Worm (Caenorhabditis elegans) whole organism, L1 larva: ENCODE data around the gene col-105.

ENCODE experiments used
- C34B4.2 ChIP-seq: sonication (generic microtip); optimal IDR thresholded peaks from 2 replicates; lab custom pipeline; 2017; ENCODE audit warnings: mild to moderate bottlenecking, missing genetic modification characterization, missing compliant biosample characterization
- aha-1 ChIP-seq: fragments of 150-350 bp; optimal IDR thresholded peaks from 2 replicates; lab custom pipeline; 2014; ENCODE audit warnings: missing biosample characterization, missing genetic modification characterization
- blmp-1 ChIP-seq: fragments of 150-350 bp; optimal IDR thresholded peaks from 2 replicates; lab custom pipeline; 2014; ENCODE audit warnings: missing biosample characterization, missing genetic modification characterization
- ceh-63 ChIP-seq: fragments of 200-800 bp; sonication (Bioruptor generic); optimal IDR thresholded peaks from 2 replicates; lab custom pipeline; 2018; ENCODE audit warnings: mild to moderate bottlenecking, missing genetic modification characterization, missing compliant biosample characterization
- ceh-88 ChIP-seq: fragments of 200-800 bp; sonication (Bioruptor generic); IDR thresholded peaks from 2 replicates; pipeline ENCODE4 v1.3.6; 2022; ENCODE audit warnings: missing genetic modification characterization, missing compliant biosample characterization
- ceh-90 ChIP-seq: sonication (generic microtip); optimal IDR thresholded peaks from 2 replicates; lab custom pipeline; 2016; ENCODE audit warnings: missing genetic modification characterization, missing compliant biosample characterization
- dpl-1 ChIP-seq, 3 experiments: fragments of 150-350 bp in 2 of 3; sonication (generic microtip) in 1 of 3; optimal IDR thresholded peaks; 2 replicates each; lab custom pipeline; 2014 to 2017; ENCODE audit warnings: missing biosample characterization in 3 of 3, missing genetic modification characterization in 3 of 3, missing genetic modification reagents in 3 of 3
- efl-1 ChIP-seq, 4 experiments: fragments of 150-350 bp; optimal IDR thresholded peaks in 3 of 4; peaks in 1 of 4; 1 replicate in 1 of 4; 2 replicates in 3 of 4; lab custom pipeline; 2014; ENCODE audit warnings: missing biosample characterization in 2 of 4, missing genetic modification characterization in 2 of 4, missing genetic modification reagents in 2 of 4
- efl-3 ChIP-seq: fragments of 200-800 bp; sonication (Bioruptor generic); optimal IDR thresholded peaks from 2 replicates; lab custom pipeline; 2018; ENCODE audit warnings: mild to moderate bottlenecking, missing genetic modification characterization, missing compliant biosample characterization
- egl-13 ChIP-seq: sonication (generic microtip); optimal IDR thresholded peaks from 2 replicates; lab custom pipeline; 2016; ENCODE audit warnings: missing genotype, missing genetic modification reagents, missing genetic modification characterization, missing compliant biosample characterization
- elt-3 ChIP-seq, 6 experiments: fragments of 150-350 bp in 1 of 6; sonication (generic microtip); optimal IDR thresholded peaks; 2 replicates each; lab custom pipeline; 2017 to 2018; ENCODE audit warnings: missing biosample characterization in 6 of 6, missing genetic modification characterization in 6 of 6, inconsistent platforms in 1 of 6
- ets-5 ChIP-seq: fragments of 200-800 bp; sonication (Bioruptor generic); IDR thresholded peaks from 2 replicates; pipeline ENCODE4 v1.3.6; 2022; ENCODE audit warnings: missing genetic modification characterization, missing compliant biosample characterization
- fkh-8 ChIP-seq: sonication (generic microtip); optimal IDR thresholded peaks from 2 replicates; lab custom pipeline; 2016; ENCODE audit warnings: mild to moderate bottlenecking, missing genetic modification characterization, missing compliant biosample characterization
- fos-1 ChIP-seq: fragments of 150-350 bp; optimal IDR thresholded peaks from 2 replicates; lab custom pipeline; 2014; ENCODE audit warnings: missing biosample characterization, missing genetic modification characterization
- grh-1 ChIP-seq: fragments of 200-800 bp; sonication (Bioruptor generic); IDR thresholded peaks from 2 replicates; pipeline ENCODE4 v1.3.6; 2022; ENCODE audit warnings: missing genetic modification reagents, missing genetic modification characterization, missing compliant biosample characterization
- jun-1 ChIP-seq: fragments of 150-350 bp; optimal IDR thresholded peaks from 2 replicates; lab custom pipeline; 2014; ENCODE audit warnings: missing biosample characterization, missing genetic modification reagents, missing genetic modification characterization
- lin-15B ChIP-seq: fragments of 150-350 bp; sonication (generic microtip); optimal IDR thresholded peaks from 3 replicates; lab custom pipeline; 2014; ENCODE audit warnings: missing biosample characterization, missing genetic modification characterization
- lin-39 ChIP-seq: fragments of 150-350 bp; optimal IDR thresholded peaks from 2 replicates; lab custom pipeline; 2014; ENCODE audit warnings: missing biosample characterization, missing genetic modification reagents, missing genetic modification characterization
- mef-2 ChIP-seq: fragments of 150-350 bp; optimal IDR thresholded peaks from 2 replicates; lab custom pipeline; 2014; ENCODE audit warnings: missing biosample characterization, missing genetic modification characterization
- nhr-11 ChIP-seq: fragments of 150-350 bp; optimal IDR thresholded peaks from 2 replicates; lab custom pipeline; 2014; ENCODE audit warnings: missing biosample characterization, missing genetic modification characterization
- nhr-12 ChIP-seq: sonication (generic microtip); optimal IDR thresholded peaks from 2 replicates; lab custom pipeline; 2017; ENCODE audit warnings: missing biosample characterization, missing genetic modification characterization
- nhr-20 ChIP-seq: sonication (generic microtip); optimal IDR thresholded peaks from 2 replicates; lab custom pipeline; 2016; ENCODE audit warnings: mild to moderate bottlenecking, missing genetic modification characterization, missing compliant biosample characterization
- nhr-71 ChIP-seq: sonication (generic microtip); optimal IDR thresholded peaks from 2 replicates; lab custom pipeline; 2016; ENCODE audit warnings: mild to moderate bottlenecking, missing genetic modification characterization, moderate library complexity, missing compliant biosample characterization
- nhr-76 ChIP-seq: sonication (generic microtip); optimal IDR thresholded peaks from 2 replicates; lab custom pipeline; 2017; ENCODE audit warnings: missing biosample characterization, missing genetic modification characterization
- nhr-77 ChIP-seq: fragments of 150-350 bp; optimal IDR thresholded peaks from 2 replicates; lab custom pipeline; 2014; ENCODE audit warnings: missing biosample characterization, missing genetic modification characterization
- nhr-85 ChIP-seq: sonication (generic microtip); peaks from one replicate; lab custom pipeline; 2016; ENCODE audit warnings: missing genetic modification characterization, inconsistent platforms, missing compliant biosample characterization
- pqm-1 ChIP-seq: sonication (generic microtip); optimal IDR thresholded peaks from 3 replicates; lab custom pipeline; 2017; ENCODE audit warnings: missing biosample characterization, missing genetic modification characterization
- tbx-2 ChIP-seq: sonication (generic microtip); optimal IDR thresholded peaks from 2 replicates; lab custom pipeline; 2016; ENCODE audit warnings: missing genetic modification characterization, missing compliant biosample characterization
- unc-62 ChIP-seq: fragments of 150-350 bp; optimal IDR thresholded peaks from 2 replicates; lab custom pipeline; 2014; ENCODE audit warnings: missing biosample characterization, missing genetic modification reagents, missing genetic modification characterization
- xbp-1 ChIP-seq: sonication (generic microtip); optimal IDR thresholded peaks from 2 replicates; lab custom pipeline; 2016; ENCODE audit warnings: missing genetic modification characterization, missing compliant biosample characterization
- ztf-11 ChIP-seq, 2 experiments: sonication (generic microtip); optimal IDR thresholded peaks; 2 replicates each; lab custom pipeline; 2016 to 2017; ENCODE audit warnings: missing genetic modification characterization in 2 of 2, missing biosample characterization in 1 of 2, missing compliant biosample characterization in 1 of 2

col-105 gene

DNA sequence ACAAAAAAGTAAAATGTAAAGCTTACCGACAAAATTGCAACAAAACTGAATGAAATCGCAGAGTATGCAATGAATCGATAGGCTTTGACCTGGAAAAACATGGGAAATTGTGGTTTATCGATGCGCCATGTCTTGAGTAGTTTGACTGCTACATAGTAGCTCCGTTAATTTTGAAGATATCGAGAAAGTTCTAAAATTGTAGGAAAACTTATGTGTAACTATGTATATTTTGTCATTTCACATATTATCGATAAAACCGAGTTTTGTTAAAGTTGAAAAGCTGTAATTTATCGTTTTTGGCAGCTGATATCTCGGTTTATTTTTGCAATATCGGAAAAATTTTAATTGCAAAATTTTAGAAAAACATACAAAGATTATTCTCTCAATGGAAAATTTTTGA is at the start of gene col-105:
TSS of gene col-105 (minus strand) at position 101 of the 400 bp plus-strand sequence.
- no peak for TF ChIP-seq aha-1 (tag; lab: Kevin White, UChicago)
- TF ChIP-seq, all 84 proteins: peak for 0

- peak; percentile 41 for TF ChIP-seq nhr-85 (tag; lab: Kevin White, UChicago)
- TF ChIP-seq ztf-11 (tag; optimal IDR thresholded peaks at IDR 0.05; lab: Kevin White, UChicago): no peak
- TF ChIP-seq, all 84 proteins: peak for 1
These were observed 49.7 kb upstream of the col-105 start for ce11 chrIV:1408718-1409117.

DNA sequence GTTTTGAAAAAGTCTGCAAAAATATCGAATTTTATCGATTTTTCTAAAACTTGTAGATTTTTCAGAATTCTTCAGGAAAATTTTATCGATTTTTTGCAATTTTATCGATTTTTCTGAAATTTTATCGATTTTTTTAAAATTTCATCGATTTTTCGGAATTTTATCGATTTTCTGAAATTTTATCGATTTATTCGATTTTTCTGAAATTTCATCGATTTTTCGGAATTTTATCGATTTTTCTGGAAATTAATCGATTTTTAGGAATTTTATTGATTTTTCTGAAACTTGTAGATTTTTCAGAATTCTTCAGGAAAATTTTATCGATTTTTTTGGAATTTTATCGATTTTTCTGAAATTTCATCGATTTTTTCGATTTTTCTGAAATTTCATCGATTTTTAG is 49.1 kb upstream of the col-105 start:
- TF ChIP-seq nhr-11 (tag; lab: Kevin White, UChicago) (no peak), ceh-90 (tag; lab: Kevin White, UChicago) (no peak), xbp-1 (no peak), unc-62 (GFP tag; lab: Kevin White, UChicago) (no peak), ceh-88 (GFP tag; lab: Robert Waterston, UW) (no peak), tbx-2 (no peak)

ce11 chrIV:1407507-1407906 is 48.5 kb upstream of the col-105 start:
- TF ChIP-seq nhr-20 (tag; lab: Kevin White, UChicago) (no peak), grh-1 (GFP tag; lab: Robert Waterston, UW) (no peak), nhr-71 (tag; lab: Kevin White, UChicago) (no peak), lin-39 (no peak), efl-3 (GFP tag; lab: Kevin White, UChicago) (no peak), egl-13 (no peak), nhr-12 (tag; lab: Kevin White, UChicago) (no peak), fkh-8 (tag; lab: Kevin White, UChicago) (no peak), C34B4.2 (tag; lab: Kevin White, UChicago) (no peak), nhr-77 (tag; lab: Kevin White, UChicago) (no peak)
- TF ChIP-seq, all 84 proteins: peak for 0

DNA sequence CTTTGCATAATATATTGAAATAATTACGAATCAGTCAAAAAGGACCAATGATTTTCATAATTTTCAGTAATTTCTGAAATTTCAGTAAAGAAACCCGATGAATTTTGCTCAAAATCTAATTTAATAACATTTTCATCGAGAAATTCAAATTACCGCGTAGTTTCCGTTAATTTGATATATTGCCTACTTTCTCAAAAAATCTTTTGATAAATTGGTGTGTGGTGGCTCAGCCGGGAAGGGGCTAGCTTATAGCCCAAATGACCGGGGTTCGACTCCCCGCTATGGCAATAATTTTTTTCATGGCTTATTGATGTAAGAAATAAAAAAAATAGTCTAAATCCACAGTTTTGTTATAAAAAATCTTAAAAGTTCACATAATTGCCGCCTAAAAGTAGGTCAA is 48.0 kb upstream of the col-105 start:
- TF ChIP-seq unc-62 (GFP tag; lab: Kevin White, UChicago) (no peak), fos-1 (no peak), pqm-1 (no peak), jun-1 (tag; lab: Kevin White, UChicago) (no peak), efl-1 (optimal IDR thresholded peaks at IDR 0.05; lab: Kevin White, UChicago) (no peak), efl-1 (GFP tag; optimal IDR thresholded peaks at IDR 0.05 in 1 of 2; lab: Kevin White, UChicago) (peak in 1 of 2 experiments; percentile 49), elt-3 (tag; optimal IDR thresholded peaks at IDR 0.05; lab: Kevin White, UChicago) (no peak), nhr-12 (tag; lab: Kevin White, UChicago) (no peak), dpl-1 (GFP tag; optimal IDR thresholded peaks at IDR 0.05; lab: Kevin White, UChicago) (no peak)
- TF ChIP-seq, all 84 proteins: peak for 1

DNA sequence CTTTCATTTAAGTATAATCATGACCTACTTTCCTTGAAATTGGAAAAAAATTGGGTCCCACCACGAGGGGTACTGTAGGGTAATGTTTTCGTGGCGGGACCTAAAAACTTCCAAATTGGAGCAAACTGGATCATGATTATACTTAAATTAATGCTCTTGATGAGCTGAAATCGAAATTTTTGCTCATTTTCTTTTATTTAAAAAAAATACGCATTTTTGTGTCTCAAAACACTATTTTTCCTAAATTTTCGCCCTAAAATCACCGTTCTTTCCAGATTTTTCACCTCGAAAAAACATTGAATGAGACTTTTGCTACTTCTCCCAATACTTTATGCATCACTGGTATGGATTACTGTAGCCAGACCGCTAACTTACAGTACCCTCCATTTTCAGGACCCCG is 47.2 kb upstream of the col-105 start, which contains the start of gene spp-31:
TSS of gene spp-31 (plus strand) at position 301 of the 400 bp plus-strand sequence.
- TF ChIP-seq mef-2 (tag; lab: Kevin White, UChicago): no peak
- no peak for TF ChIP-seq ceh-63 (GFP tag; lab: Kevin White, UChicago)
- TF ChIP-seq nhr-85 (tag; lab: Kevin White, UChicago): peak; percentile 27
- TF ChIP-seq nhr-76 (tag; lab: Kevin White, UChicago): no peak
- TF ChIP-seq efl-1 (optimal IDR thresholded peaks at IDR 0.05; lab: Kevin White, UChicago): no peak
- no peak for TF ChIP-seq efl-1 (GFP tag; optimal IDR thresholded peaks at IDR 0.05 in 1 of 2; lab: Kevin White, UChicago)
- no peak for TF ChIP-seq lin-15B (tag; lab: Kevin White, UChicago)

DNA sequence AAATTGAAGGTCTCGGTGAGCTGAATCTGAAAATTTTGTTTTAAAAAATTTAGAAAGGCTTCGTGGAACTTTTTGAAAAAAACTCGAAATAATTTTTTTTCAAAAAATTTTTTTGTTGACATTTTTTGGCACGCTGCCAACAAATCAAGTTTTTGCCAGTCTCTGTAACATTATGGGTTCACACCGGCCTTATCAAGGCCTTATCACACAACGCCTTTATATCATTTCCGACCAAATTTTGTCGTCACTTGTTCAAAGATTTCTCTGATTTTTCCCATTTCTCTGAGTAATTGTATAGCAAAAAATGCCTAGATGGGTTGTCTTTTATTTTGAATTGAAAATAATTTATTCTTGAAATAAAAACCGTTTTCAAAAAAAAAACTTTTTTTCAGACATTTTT is 46.8 kb upstream of the col-105 start:
- TF ChIP-seq elt-3 (tag; optimal IDR thresholded peaks at IDR 0.05; lab: Kevin White, UChicago): peak in 5 of 6 experiments; percentile 7 to 92 (median 85)
- peak; percentile 16 for TF ChIP-seq blmp-1
- TF ChIP-seq ets-5 (GFP tag; lab: Robert Waterston, UW): no peak
- TF ChIP-seq, all 84 proteins: peak for 2
